Worm (Caenorhabditis elegans): ENCODE results near the gene K04A8.19.

The K04A8.19 gene

ce11 chrV:6517305-6518224 is 36.6 kb downstream of the K04A8.19 start (continued):
- peak; percentile 47 for TF ChIP-seq cey-2 (tag; optimal IDR thresholded peaks at IDR 0.05; ENCODE audit: borderline replicate concordance, insufficient read depth)
- TF ChIP-seq lin-13 (GFP tag; optimal IDR thresholded peaks at IDR 0.05) = peak; percentile 8
- TF ChIP-seq F10B5.3 (tag; optimal IDR thresholded peaks at IDR 0.05) = no peak
- TF ChIP-seq dve-1 (tag; optimal IDR thresholded peaks at IDR 0.05; ENCODE audit: insufficient read depth) = peak; percentile 81
- TF ChIP-seq dmd-6 (GFP tag; IDR thresholded peaks at IDR 0.05) = peak; percentile 40
- peak; percentile 47 for TF ChIP-seq mxl-3 (GFP tag; optimal IDR thresholded peaks at IDR 0.05)
- peak; percentile 93 for TF ChIP-seq hlh-30 (tag; optimal IDR thresholded peaks at IDR 0.05; ENCODE audit: insufficient read depth)
- TF ChIP-seq ama-1 (optimal IDR thresholded peaks at IDR 0.05) = peak; percentile 88
- TF ChIP-seq nhr-6 (tag; optimal IDR thresholded peaks at IDR 0.05) = peak; percentile 64
- TF ChIP-seq egl-43 (GFP tag; IDR thresholded peaks at IDR 0.05) = no peak
- no peak for TF ChIP-seq nhr-77 (tag; optimal IDR thresholded peaks at IDR 0.05)
- no peak for TF ChIP-seq F26F4.8 (GFP tag; conservative IDR thresholded peaks at IDR 0.05)
- TF ChIP-seq lsy-2 (tag; optimal IDR thresholded peaks at IDR 0.05) = peak in 1 of 2 experiments; percentile 68
- no peak for TF ChIP-seq nhr-10 (tag; optimal IDR thresholded peaks at IDR 0.05)
- TF ChIP-seq nhr-28 (tag; optimal IDR thresholded peaks at IDR 0.05) = peak; percentile 38
- TF ChIP-seq zfp-2 (tag; optimal IDR thresholded peaks at IDR 0.05) = no peak
- TF ChIP-seq unc-62 (GFP tag; optimal IDR thresholded peaks at IDR 0.05 in 1 of 2) = peak in 1 of 2 experiments; percentile 98
- TF ChIP-seq unc-62 (tag; optimal IDR thresholded peaks at IDR 0.05) = no peak
- TF ChIP-seq mdl-1 (tag; optimal IDR thresholded peaks at IDR 0.05) = peak in 1 of 2 experiments; percentile 63
- no peak for TF ChIP-seq zip-11 (GFP tag; IDR thresholded peaks at IDR 0.05)
- TF ChIP-seq php-3 (GFP tag; IDR thresholded peaks at IDR 0.05) = 0 out of 2 replicates have a peak, but pooled peaks have one; percentile 18
- peak; percentile 35 for TF ChIP-seq nhr-48 (tag; optimal IDR thresholded peaks at IDR 0.05)
- TF ChIP-seq aha-1 (tag) = peak; percentile 99
- TF ChIP-seq nhr-76 (tag; optimal IDR thresholded peaks at IDR 0.05) = no peak
- no peak for TF ChIP-seq ceh-28 (tag; optimal IDR thresholded peaks at IDR 0.05)
- TF ChIP-seq sdz-12 (GFP tag; optimal IDR thresholded peaks at IDR 0.05) = no peak
- TF ChIP-seq ZK546.5 (tag; optimal IDR thresholded peaks at IDR 0.05) = no peak
- TF ChIP-seq nhr-25 (tag; optimal IDR thresholded peaks at IDR 0.05; ENCODE audit: borderline replicate concordance, insufficient read depth) = peak; percentile 90

DNA sequence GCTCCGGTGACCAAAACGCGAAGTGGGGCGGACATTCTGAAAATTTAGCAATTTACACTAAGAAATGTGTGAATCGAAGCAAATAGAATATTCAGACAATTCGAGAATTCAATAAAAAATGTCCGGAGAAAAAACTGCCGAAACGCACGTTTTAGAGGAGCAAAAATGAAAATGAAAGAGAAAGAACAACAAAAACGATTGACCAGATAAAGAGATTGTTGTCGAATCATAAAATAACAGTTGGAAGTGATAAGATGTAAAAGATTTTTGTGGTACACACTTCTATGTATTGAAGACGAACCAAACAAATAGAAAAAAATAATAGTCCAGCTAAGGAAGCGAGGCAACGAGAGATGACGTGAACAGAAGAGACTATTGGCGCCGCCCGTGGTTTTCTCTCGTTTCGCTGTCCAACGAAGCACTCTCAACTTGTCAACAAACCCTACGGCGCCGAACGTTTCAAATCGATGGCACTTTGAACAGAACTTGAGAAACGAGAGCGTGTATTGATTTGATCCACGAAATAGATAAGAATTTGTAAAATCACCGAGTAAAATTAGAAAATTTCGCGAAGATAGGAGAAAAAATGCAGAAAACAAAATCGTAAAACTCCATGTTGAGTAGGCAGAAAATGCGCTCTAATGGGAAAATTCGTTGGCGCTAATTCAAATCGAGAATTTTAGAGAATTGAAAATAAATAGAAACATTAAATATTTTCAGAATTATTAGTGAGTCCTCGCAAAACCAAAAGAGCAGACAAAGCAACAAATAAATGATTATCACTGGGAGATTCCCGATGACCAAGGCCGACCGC is 37.5 kb downstream of the K04A8.19 start, which contains the start of gene mdh-1:
Gene mdh-1, minus strand, starts transcription at position 36 of the 814 bp plus-strand sequence.
- TF ChIP-seq zfp-2 (tag; optimal IDR thresholded peaks at IDR 0.05) (no peak), ZK337.2 (GFP tag; IDR thresholded peaks at IDR 0.05) (no peak), lim-7 (GFP tag; IDR thresholded peaks at IDR 0.05) (0 out of 2 replicates have a peak, but pooled peaks have one; percentile 25), pqm-1 (tag; optimal IDR thresholded peaks at IDR 0.05) (peak; percentile 10), daf-16 (GFP tag; optimal IDR thresholded peaks at IDR 0.05) (no peak), daf-16 (tag; optimal IDR thresholded peaks at IDR 0.05) (peak; percentile 46), mep-1 (tag; optimal IDR thresholded peaks at IDR 0.05) (peak; percentile 12), lin-13 (GFP tag; optimal IDR thresholded peaks at IDR 0.05) (no peak), dmd-6 (GFP tag; IDR thresholded peaks at IDR 0.05) (no peak), mdt-29 (GFP tag; IDR thresholded peaks at IDR 0.05) (no peak), dpl-1 (GFP tag; optimal IDR thresholded peaks at IDR 0.05) (peak; percentile 39), nhr-77 (tag; optimal IDR thresholded peaks at IDR 0.05) (no peak), nhr-25 (tag; optimal IDR thresholded peaks at IDR 0.05; ENCODE audit: borderline replicate concordance, insufficient read depth) (no peak), gei-8 (GFP tag; optimal IDR thresholded peaks at IDR 0.05) (no peak), php-3 (GFP tag; IDR thresholded peaks at IDR 0.05) (no peak), daf-19 (GFP tag; conservative IDR thresholded peaks at IDR 0.05) (no peak), spr-3 (GFP tag; optimal IDR thresholded peaks at IDR 0.05) (no peak), ceh-62 (tag; optimal IDR thresholded peaks at IDR 0.05) (no peak), unc-39 (tag; optimal IDR thresholded peaks at IDR 0.05) (no peak), nhr-42 (GFP tag; IDR thresholded peaks at IDR 0.05) (no peak), ztf-7 (tag; optimal IDR thresholded peaks at IDR 0.05) (no peak), aha-1 (tag) (peak; percentile 92), ceh-28 (tag; optimal IDR thresholded peaks at IDR 0.05) (peak; percentile 14), nhr-102 (tag; optimal IDR thresholded peaks at IDR 0.05) (no peak), jun-1 (tag; optimal IDR thresholded peaks at IDR 0.05) (no peak), skn-1 (tag; optimal IDR thresholded peaks at IDR 0.05) (no peak), ztf-11 (tag; optimal IDR thresholded peaks at IDR 0.05) (no peak)

Measured in whole organism, L4 larva.